Fruit fly (Drosophila melanogaster) whole organism, wandering third instar larva: Measurements from ENCODE around the gene mRpS22.

Source experiments
- Mio ChIP-seq: sonication (Bioruptor generic); optimal IDR thresholded peaks from 2 replicates; lab custom pipeline; 2016; ENCODE audit warnings: missing biosample characterization, missing genetic modification characterization
- N ChIP-seq: fragments of >200 bp; optimal IDR thresholded peaks from 2 replicates; lab custom pipeline; 2018; ENCODE audit warnings: missing biosample characterization, missing external identifiers, missing genetic modification characterization
- dsf ChIP-seq: sonication (Bioruptor generic); optimal IDR thresholded peaks from 2 replicates; lab custom pipeline; 2016; ENCODE audit warnings: missing biosample characterization, missing genetic modification characterization, borderline replicate concordance
- fru ChIP-seq: fragments of 200-800 bp; sonication (Bioruptor generic); optimal IDR thresholded peaks from 3 replicates; lab custom pipeline; 2016; ENCODE audit warnings: missing biosample characterization, mild to moderate bottlenecking, missing genetic modification characterization
- pan ChIP-seq: fragments of >200 bp; optimal IDR thresholded peaks from 2 replicates; lab custom pipeline; 2017
- psq ChIP-seq: fragments of 200-800 bp; sonication (Bioruptor generic); optimal IDR thresholded peaks from 3 replicates; lab custom pipeline; 2017; ENCODE audit warnings: missing biosample characterization, mild to moderate bottlenecking, missing genetic modification characterization, moderate library complexity

dm6 chr3R:27928984-27929924, 12.5 kb downstream of the mRpS22 start:
- TF ChIP-seq psq (GFP tag; lab: Kevin White, UChicago): no peak
- no peak for TF ChIP-seq dsf (GFP tag; lab: Kevin White, UChicago)
- no peak for TF ChIP-seq Mio (GFP tag; lab: Kevin White, UChicago)
- no peak for TF ChIP-seq N (GFP tag; lab: Kevin White, UChicago)
- TF ChIP-seq fru (GFP tag; lab: Kevin White, UChicago): no peak
- TF ChIP-seq pan (lab: Kevin White, UChicago): no peak
